Fruit fly (Drosophila melanogaster) whole organism, wandering third instar larva: ENCODE results near the gene Tbh.

Experiments
- Hnf4 ChIP-seq: fragments of 200-800 bp; sonication (Bioruptor generic); optimal IDR thresholded peaks from 2 replicates; lab custom pipeline; 2016; ENCODE audit warnings: missing biosample characterization, mild to moderate bottlenecking, missing genetic modification characterization
- Hr78 ChIP-seq: fragments of >200 bp; optimal IDR thresholded peaks from 2 replicates; lab custom pipeline; 2017; ENCODE audit warnings: missing biosample characterization, missing genetic modification characterization
- lola ChIP-seq: fragments of >200 bp; optimal IDR thresholded peaks from 2 replicates; lab custom pipeline; 2017; ENCODE audit warnings: missing biosample characterization, missing genetic modification characterization
- psq ChIP-seq: fragments of 200-800 bp; sonication (Bioruptor generic); optimal IDR thresholded peaks from 3 replicates; lab custom pipeline; 2017; ENCODE audit warnings: missing biosample characterization, mild to moderate bottlenecking, missing genetic modification characterization, moderate library complexity
- woc ChIP-seq: sonication (Bioruptor generic); optimal IDR thresholded peaks from 2 replicates; lab custom pipeline; 2016; ENCODE audit warnings: missing biosample characterization, mild to moderate bottlenecking, missing genetic modification characterization

dm6 chrX:7959025-7959424, 36.5 kb upstream of the Tbh start:
- TF ChIP-seq lola (GFP tag; lab: Kevin White, UChicago): no peak
- TF ChIP-seq Hr78: no peak
- no peak for TF ChIP-seq psq
- TF ChIP-seq Hnf4 (GFP tag; lab: Kevin White, UChicago): no peak
- no peak for TF ChIP-seq woc (GFP tag; lab: Kevin White, UChicago)
